Worm (Caenorhabditis elegans) whole organism, young adult: ENCODE measurements around the gene Y48E1B.3.
A peak's percentile ranks its signal among the peaks of the same experiment; 100 is the strongest.

Source experiments
- C17E4.6 ChIP-seq: fragments of 200-800 bp; sonication (Bioruptor generic); IDR thresholded peaks from 2 replicates; pipeline ENCODE4 v1.3.6; 2022; ENCODE audit warnings: missing genetic modification reagents, missing genetic modification characterization, missing compliant biosample characterization
- D2030.7 ChIP-seq: fragments of 200-800 bp; sonication (Bioruptor generic); IDR thresholded peaks from 2 replicates; pipeline ENCODE4 v1.3.6; 2022; ENCODE audit warnings: missing genetic modification reagents, missing genetic modification characterization, missing compliant biosample characterization
- F10E7.11 ChIP-seq: sonication (generic microtip); optimal IDR thresholded peaks from 2 replicates; lab custom pipeline; 2017; ENCODE audit warnings: mild to moderate bottlenecking, missing genetic modification characterization, moderate library complexity, missing compliant biosample characterization
- F33H1.4 ChIP-seq: fragments of 200-800 bp; sonication (Bioruptor generic); IDR thresholded peaks from 2 replicates; pipeline ENCODE4 v1.3.6; 2022; ENCODE audit warnings: missing genetic modification reagents, missing genetic modification characterization, missing compliant biosample characterization
- K11D2.4 ChIP-seq: fragments of 200-800 bp; sonication (Bioruptor generic); IDR thresholded peaks from 2 replicates; pipeline ENCODE4 v1.3.6; 2022; ENCODE audit warnings: missing genetic modification reagents, missing genetic modification characterization, missing compliant biosample characterization
- K12H6.12 ChIP-seq: fragments of 200-800 bp; sonication (Bioruptor generic); optimal IDR thresholded peaks from 2 replicates; lab custom pipeline; 2018; ENCODE audit warnings: mild to moderate bottlenecking, missing genetic modification characterization, missing compliant biosample characterization
- Y53G8AR.9 ChIP-seq: fragments of 200-800 bp; sonication (Bioruptor generic); conservative IDR thresholded peaks from 2 replicates; pipeline ENCODE4 v1.3.6; 2022; ENCODE audit warnings: missing genetic modification reagents, missing genetic modification characterization, missing compliant biosample characterization
- Y79H2A.3 ChIP-seq: fragments of 200-800 bp; sonication (Bioruptor generic); conservative IDR thresholded peaks from 2 replicates; pipeline ENCODE4 v1.3.6; 2022; ENCODE audit warnings: missing genetic modification reagents, missing genetic modification characterization, missing compliant biosample characterization
- aptf-3 ChIP-seq: fragments of 200-800 bp; sonication (Bioruptor generic); IDR thresholded peaks from 2 replicates; pipeline ENCODE4 v1.3.6; 2022; ENCODE audit warnings: missing genetic modification characterization, missing compliant biosample characterization
- atf-7 ChIP-seq: sonication (generic microtip); optimal IDR thresholded peaks from 2 replicates; lab custom pipeline; 2017; ENCODE audit warnings: mild to moderate bottlenecking, missing genetic modification characterization, missing compliant biosample characterization
- attf-5 ChIP-seq: fragments of 200-800 bp; sonication (Bioruptor generic); optimal IDR thresholded peaks from 2 replicates; lab custom pipeline; 2018; ENCODE audit warnings: mild to moderate bottlenecking, missing genetic modification characterization, missing compliant biosample characterization
- bed-1 ChIP-seq: fragments of 200-800 bp; sonication (Bioruptor generic); IDR thresholded peaks from 2 replicates; pipeline ENCODE4 v1.3.6; 2022; ENCODE audit warnings: missing genetic modification reagents, missing genetic modification characterization, missing compliant biosample characterization
- cebp-1 ChIP-seq, 2 experiments: fragments of 200-800 bp in 1 of 2; sonication (Bioruptor generic) in 1 of 2; sonication (generic microtip) in 1 of 2; IDR thresholded peaks in 1 of 2; optimal IDR thresholded peaks in 1 of 2; 2 replicates each; pipeline versions ENCODE4 v1.3.6 to Lab custom; 2017 to 2022; ENCODE audit warnings: missing compliant biosample characterization in 2 of 2, missing genetic modification characterization in 2 of 2, mild to moderate bottlenecking in 1 of 2, missing genetic modification reagents in 1 of 2, moderate library complexity in 1 of 2
- cebp-2 ChIP-seq: fragments of 200-800 bp; sonication (Bioruptor generic); IDR thresholded peaks from 2 replicates; pipeline ENCODE4 v1.3.6; 2022; ENCODE audit warnings: missing genetic modification characterization, missing compliant biosample characterization
- ceh-91 ChIP-seq: fragments of 200-800 bp; sonication (Bioruptor generic); IDR thresholded peaks from 2 replicates; pipeline ENCODE4 v1.3.6; 2022; ENCODE audit warnings: missing genetic modification reagents, missing genetic modification characterization, missing compliant biosample characterization
- dox-1 ChIP-seq: fragments of 200-800 bp; sonication (Bioruptor generic); IDR thresholded peaks from 2 replicates; pipeline ENCODE4 v1.3.6; 2022; ENCODE audit warnings: missing genetic modification reagents, missing genetic modification characterization, missing compliant biosample characterization
- dpl-1 ChIP-seq: fragments of 150-350 bp; optimal IDR thresholded peaks from 2 replicates; lab custom pipeline; 2014; ENCODE audit warnings: missing biosample characterization, missing genetic modification reagents, missing genetic modification characterization
- efl-1 ChIP-seq: fragments of 150-350 bp; optimal IDR thresholded peaks from 2 replicates; lab custom pipeline; 2014; ENCODE audit warnings: missing biosample characterization, missing genetic modification reagents, missing genetic modification characterization
- egl-18 ChIP-seq: fragments of 200-800 bp; sonication (Bioruptor generic); IDR thresholded peaks from 2 replicates; pipeline ENCODE4 v1.3.6; 2022; ENCODE audit warnings: missing genetic modification reagents, missing genetic modification characterization, missing compliant biosample characterization
- egrh-3 ChIP-seq: fragments of 200-800 bp; sonication (Bioruptor generic); IDR thresholded peaks from 2 replicates; pipeline ENCODE4 v1.3.6; 2022; ENCODE audit warnings: missing genetic modification reagents, missing genetic modification characterization, missing compliant biosample characterization
- hmg-1.2 ChIP-seq: fragments of 200-800 bp; sonication (Bioruptor generic); IDR thresholded peaks from 2 replicates; pipeline ENCODE4 v1.3.6; 2022; ENCODE audit warnings: missing genetic modification reagents, missing genetic modification characterization, missing compliant biosample characterization
- lin-26 ChIP-seq: fragments of 200-800 bp; sonication (Bioruptor generic); IDR thresholded peaks from 2 replicates; pipeline ENCODE4 v1.3.6; 2022; ENCODE audit warnings: missing genetic modification reagents, missing genetic modification characterization, missing compliant biosample characterization
- lin-35 ChIP-seq, 3 experiments: fragments of 150-350 bp in 2 of 3; sonication (generic microtip) in 1 of 3; optimal IDR thresholded peaks; 2 replicates each; lab custom pipeline; 2014 to 2018; ENCODE audit warnings: missing biosample characterization in 3 of 3, missing genetic modification characterization in 3 of 3, missing genetic modification reagents in 3 of 3
- lin-54 ChIP-seq: fragments of 200-800 bp; sonication (Bioruptor generic); optimal IDR thresholded peaks from 2 replicates; lab custom pipeline; 2018; ENCODE audit warnings: mild to moderate bottlenecking, missing genetic modification characterization, missing compliant biosample characterization
- lir-1 ChIP-seq: fragments of 200-800 bp; sonication (Bioruptor generic); conservative IDR thresholded peaks from 2 replicates; pipeline ENCODE4 v1.3.6; 2022; ENCODE audit warnings: missing genetic modification reagents, missing genetic modification characterization, missing compliant biosample characterization
- lsl-1 ChIP-seq: fragments of 200-800 bp; sonication (Bioruptor generic); optimal IDR thresholded peaks from 2 replicates; lab custom pipeline; 2018; ENCODE audit warnings: mild to moderate bottlenecking, missing genetic modification characterization, moderate library complexity, missing compliant biosample characterization
- madf-6 ChIP-seq: fragments of 200-800 bp; sonication (Bioruptor generic); IDR thresholded peaks from 2 replicates; pipeline ENCODE4 v1.3.6; 2022; ENCODE audit warnings: missing genetic modification reagents, missing genetic modification characterization, missing compliant biosample characterization
- madf-8 ChIP-seq: fragments of 200-800 bp; sonication (Bioruptor generic); conservative IDR thresholded peaks from 2 replicates; pipeline ENCODE4 v1.3.6; 2022; ENCODE audit warnings: missing genetic modification reagents, missing genetic modification characterization, missing compliant biosample characterization
- mcd-1 ChIP-seq: fragments of 200-800 bp; sonication (Bioruptor generic); IDR thresholded peaks from 2 replicates; pipeline ENCODE4 v1.3.6; 2022; ENCODE audit warnings: missing genetic modification reagents, missing genetic modification characterization, missing compliant biosample characterization
- nhr-80 ChIP-seq: sonication (generic microtip); optimal IDR thresholded peaks from 2 replicates; lab custom pipeline; 2016; ENCODE audit warnings: missing genetic modification characterization, missing compliant biosample characterization
- rcor-1 ChIP-seq: fragments of 200-800 bp; sonication (Bioruptor generic); IDR thresholded peaks from 2 replicates; pipeline ENCODE4 v1.3.6; 2022; ENCODE audit warnings: missing genetic modification reagents, missing genetic modification characterization, missing compliant biosample characterization
- rpc-1 ChIP-seq, 2 experiments: fragments of 150-350 bp in 1 of 2; sonication (generic microtip) in 1 of 2; optimal IDR thresholded peaks; 2 replicates each; lab custom pipeline; 2014 to 2018; ENCODE audit warnings: missing biosample characterization in 1 of 2, missing genetic modification characterization in 1 of 2, missing genetic modification reagents in 1 of 2, missing genotype in 1 of 2
- sea-2 ChIP-seq: fragments of 200-800 bp; sonication (Bioruptor generic); IDR thresholded peaks from 2 replicates; pipeline ENCODE4 v1.3.6; 2022; ENCODE audit warnings: missing genetic modification characterization, missing compliant biosample characterization
- snpc-1.1 ChIP-seq: sonication (generic microtip); optimal IDR thresholded peaks from 2 replicates; lab custom pipeline; 2017; ENCODE audit warnings: missing genetic modification characterization, mild to moderate bottlenecking, missing compliant biosample characterization, antibody characterized with exemption, moderate library complexity, missing genotype, missing genetic modification reagents; ENCODE audit not compliant: insufficient read depth
- snpc-3.4 ChIP-seq: sonication (generic microtip); optimal IDR thresholded peaks from 2 replicates; lab custom pipeline; 2017; ENCODE audit warnings: missing genetic modification characterization, mild to moderate bottlenecking, missing compliant biosample characterization, antibody characterized with exemption, moderate library complexity, missing genotype, missing genetic modification reagents
- snpc-4 ChIP-seq, 5 experiments: fragments of 150-350 bp in 1 of 5; sonication (generic microtip) in 4 of 5; optimal IDR thresholded peaks; 2 replicates each; lab custom pipeline; 2014 to 2018; ENCODE audit warnings: missing genetic modification characterization in 5 of 5, missing biosample characterization in 3 of 5, antibody characterized with exemption in 2 of 5, mild to moderate bottlenecking in 2 of 5, missing compliant biosample characterization in 2 of 5, missing genotype in 2 of 5, moderate library complexity in 2 of 5, missing genetic modification reagents in 1 of 5
- tlf-1 ChIP-seq: fragments of 200-800 bp; sonication (Bioruptor generic); optimal IDR thresholded peaks from 2 replicates; lab custom pipeline; 2018; ENCODE audit warnings: mild to moderate bottlenecking, missing genetic modification characterization, missing compliant biosample characterization
- xnd-1 ChIP-seq: sonication (generic microtip); optimal IDR thresholded peaks from 2 replicates; lab custom pipeline; 2016; ENCODE audit warnings: missing genotype, missing genetic modification reagents, missing genetic modification characterization, missing compliant biosample characterization
- ztf-3 ChIP-seq: fragments of 200-800 bp; sonication (Bioruptor generic); optimal IDR thresholded peaks from 2 replicates; lab custom pipeline; 2018; ENCODE audit warnings: mild to moderate bottlenecking, missing genetic modification characterization, missing compliant biosample characterization
- ztf-6 ChIP-seq: fragments of 200-800 bp; sonication (Bioruptor generic); IDR thresholded peaks from 2 replicates; pipeline ENCODE4 v1.3.6; 2022; ENCODE audit warnings: missing genetic modification reagents, missing genetic modification characterization, missing compliant biosample characterization

Y48E1B.3 gene

ce11 chrII:13575018-13575948, 7.5 kb upstream of the Y48E1B.3 start, which contains the start of the genes mrpl-37 and lin-38:
Gene mrpl-37, minus strand, starts transcription at chrII:13575068.
Gene lin-38, plus strand, starts transcription at chrII:13575925.
- peak; percentile 19 for TF ChIP-seq lin-54 (GFP tag; lab: Kevin White, UChicago)
- TF ChIP-seq K11D2.4 (GFP tag; lab: Robert Waterston, UW) = no peak
- TF ChIP-seq cebp-2 (GFP tag; lab: Robert Waterston, UW) = no peak
- no peak for TF ChIP-seq C17E4.6 (GFP tag; lab: Robert Waterston, UW)
- TF ChIP-seq nhr-80 (tag; lab: Kevin White, UChicago) = peak; percentile 29
- TF ChIP-seq ceh-91 = no peak
- peak; percentile 93 for TF ChIP-seq attf-5 (GFP tag; lab: Kevin White, UChicago)
- TF ChIP-seq hmg-1.2 = peak; percentile 38; the same call in 1 of the 2 replicates
- TF ChIP-seq D2030.7 (GFP tag; lab: Robert Waterston, UW) = peak; percentile 63; the same call in 1 of the 2 replicates
- TF ChIP-seq dpl-1 (GFP tag; lab: Kevin White, UChicago) = no peak
- TF ChIP-seq snpc-4 (GFP tag; optimal IDR thresholded peaks at IDR 0.05; lab: Kevin White, UChicago) = no peak
- peak in 2 of 4 experiments; percentile 2 to 45 for TF ChIP-seq snpc-4 (tag; optimal IDR thresholded peaks at IDR 0.05; lab: Kevin White, UChicago)
- peak; percentile 89 for TF ChIP-seq xnd-1 (tag; lab: Kevin White, UChicago)
- peak; percentile 92 for TF ChIP-seq F33H1.4 (GFP tag; lab: Robert Waterston, UW)
- TF ChIP-seq madf-6 (GFP tag; lab: Robert Waterston, UW) = peak; percentile 73
- TF ChIP-seq snpc-3.4 (tag; lab: Kevin White, UChicago) = no peak
- TF ChIP-seq snpc-1.1 = peak; percentile 13
- TF ChIP-seq egrh-3 = peak; percentile 56; the same call in 1 of the 2 replicates
- peak; percentile 31 for TF ChIP-seq efl-1
- no peak for TF ChIP-seq Y53G8AR.9 (GFP tag; lab: Robert Waterston, UW)
- TF ChIP-seq mcd-1 (GFP tag; lab: Robert Waterston, UW) = peak; percentile 87
- peak in 1 of 3 experiments; percentile 18 for TF ChIP-seq lin-35 (GFP tag; optimal IDR thresholded peaks at IDR 0.05; lab: Kevin White, UChicago)
- TF ChIP-seq rcor-1 = no peak
- TF ChIP-seq lsl-1 (GFP tag; lab: Kevin White, UChicago) = peak; percentile 93
- no peak for TF ChIP-seq cebp-1 (GFP tag; IDR thresholded peaks at IDR 0.05; lab: Robert Waterston, UW)
- TF ChIP-seq cebp-1 (tag; optimal IDR thresholded peaks at IDR 0.05; lab: Kevin White, UChicago) = peak; percentile 61

ce11 chrII:13574395-13574794, 6.6 kb upstream of the Y48E1B.3 start:
- TF ChIP-seq F10E7.11 (tag; lab: Kevin White, UChicago) (no peak), ztf-6 (GFP tag; lab: Robert Waterston, UW) (no peak), aptf-3 (no peak), atf-7 (no peak), ztf-3 (no peak), sea-2 (GFP tag; lab: Robert Waterston, UW) (no peak), K12H6.12 (tag; lab: Kevin White, UChicago) (no peak), rpc-1 (optimal IDR thresholded peaks at IDR 0.05; lab: Kevin White, UChicago) (no peak), rpc-1 (tag; optimal IDR thresholded peaks at IDR 0.05; lab: Kevin White, UChicago) (no peak), cebp-1 (GFP tag; IDR thresholded peaks at IDR 0.05; lab: Robert Waterston, UW) (no peak), cebp-1 (tag; optimal IDR thresholded peaks at IDR 0.05; lab: Kevin White, UChicago) (no peak), dox-1 (GFP tag; lab: Robert Waterston, UW) (no peak), egl-18 (GFP tag; lab: Robert Waterston, UW) (no peak), madf-8 (no peak), snpc-3.4 (tag; lab: Kevin White, UChicago) (no peak), lir-1 (no peak), attf-5 (GFP tag; lab: Kevin White, UChicago) (no peak), Y79H2A.3 (no peak), Y53G8AR.9 (GFP tag; lab: Robert Waterston, UW) (no peak), tlf-1 (GFP tag; lab: Kevin White, UChicago) (no peak), bed-1 (GFP tag; lab: Robert Waterston, UW) (no peak), lin-26 (GFP tag; lab: Robert Waterston, UW) (no peak)
